Worm (Caenorhabditis elegans) whole organism, L4 larva: Measurements from ENCODE around the gene F57C7.4.

Experiments used
- F10B5.3 ChIP-seq: sonication (generic microtip); optimal IDR thresholded peaks from 2 replicates; lab custom pipeline; 2016; ENCODE audit warnings: mild to moderate bottlenecking, missing genetic modification characterization, missing compliant biosample characterization
- daf-12 ChIP-seq: fragments of 150-350 bp; optimal IDR thresholded peaks from 2 replicates; lab custom pipeline; 2014; ENCODE audit warnings: missing biosample characterization, missing genetic modification reagents, missing genetic modification characterization
- dpl-1 ChIP-seq: fragments of 150-350 bp; optimal IDR thresholded peaks from 2 replicates; lab custom pipeline; 2014; ENCODE audit warnings: missing biosample characterization, missing genetic modification reagents, missing genetic modification characterization
- dve-1 ChIP-seq: sonication (generic microtip); optimal IDR thresholded peaks from 2 replicates; lab custom pipeline; 2017; ENCODE audit warnings: antibody characterized with exemption, mild to moderate bottlenecking, missing genetic modification characterization, missing compliant biosample characterization; ENCODE audit not compliant: insufficient read depth
- lsy-2 ChIP-seq, 2 experiments: fragments of 150-350 bp in 1 of 2; sonication (generic microtip) in 1 of 2; optimal IDR thresholded peaks; 2 replicates each; lab custom pipeline; 2014 to 2017; ENCODE audit warnings: missing biosample characterization in 2 of 2, missing genetic modification characterization in 2 of 2
- nhr-28 ChIP-seq: fragments of 150-350 bp; optimal IDR thresholded peaks from 2 replicates; lab custom pipeline; 2014; ENCODE audit warnings: missing biosample characterization, missing genetic modification characterization
- pqm-1 ChIP-seq: sonication (generic microtip); optimal IDR thresholded peaks from 2 replicates; lab custom pipeline; 2017; ENCODE audit warnings: missing biosample characterization, missing genetic modification characterization

DNA sequence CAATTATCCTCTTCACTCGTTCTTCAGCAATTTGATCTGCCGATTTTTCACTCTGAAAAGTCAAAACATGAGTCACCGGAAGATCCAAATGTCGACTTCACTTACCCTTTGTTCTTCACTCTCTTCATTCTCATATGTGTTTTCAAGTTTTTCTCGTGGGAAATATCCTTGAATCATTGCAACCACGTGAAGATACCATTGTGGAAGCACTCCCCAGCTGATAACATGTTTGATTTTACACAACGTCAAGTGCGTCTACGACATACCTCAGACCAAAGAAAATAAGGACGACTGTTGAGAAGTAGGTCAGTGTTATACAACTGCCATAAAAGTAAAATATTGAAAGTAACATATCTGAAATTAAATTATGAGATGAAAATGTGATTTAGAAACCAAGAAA lies 39.1 kb upstream of the F57C7.4 start, which contains the start of gene M79.2:
- TF ChIP-seq F10B5.3 (tag; lab: Kevin White, UChicago) (no peak), lsy-2 (tag; optimal IDR thresholded peaks at IDR 0.05; lab: Kevin White, UChicago) (no peak), dpl-1 (GFP tag; lab: Kevin White, UChicago) (no peak), nhr-28 (tag; lab: Kevin White, UChicago) (peak; percentile 31), dve-1 (tag; lab: Kevin White, UChicago) (peak; percentile 9), daf-12 (no peak), pqm-1 (tag; lab: Kevin White, UChicago) (no peak)
